Worm (Caenorhabditis elegans) whole organism, young adult: ENCODE results near the gene F55F10.1.

Experiments
- B0035.1 ChIP-seq: sonication (generic microtip); optimal IDR thresholded peaks from 2 replicates; lab custom pipeline; 2016; ENCODE audit warnings: missing genetic modification characterization, mild to moderate bottlenecking, missing compliant biosample characterization, missing genotype, missing genetic modification reagents
- C06A6.2 ChIP-seq: fragments of 200-800 bp; sonication (Bioruptor generic); conservative IDR thresholded peaks from 2 replicates; pipeline ENCODE4 v1.3.6; 2022; ENCODE audit warnings: missing genetic modification characterization, missing compliant biosample characterization
- F22D6.2 ChIP-seq: sonication (generic microtip); optimal IDR thresholded peaks from 2 replicates; lab custom pipeline; 2016; ENCODE audit warnings: mild to moderate bottlenecking, missing genetic modification characterization, missing compliant biosample characterization
- F23B12.7 ChIP-seq: sonication (generic microtip); optimal IDR thresholded peaks from 2 replicates; lab custom pipeline; 2017; ENCODE audit warnings: missing genetic modification characterization, mild to moderate bottlenecking, missing compliant biosample characterization, antibody characterized with exemption, moderate library complexity; ENCODE audit not compliant: insufficient read depth
- F39B2.1 ChIP-seq: fragments of 200-800 bp; sonication (Bioruptor generic); IDR thresholded peaks from 2 replicates; pipeline ENCODE4 v1.3.6; 2022; ENCODE audit warnings: missing genetic modification reagents, missing genetic modification characterization, missing compliant biosample characterization
- F57A8.1 ChIP-seq: fragments of 200-800 bp; sonication (Bioruptor generic); optimal IDR thresholded peaks from 2 replicates; lab custom pipeline; 2018; ENCODE audit warnings: mild to moderate bottlenecking, missing genetic modification characterization, moderate library complexity, missing compliant biosample characterization
- F57C9.4 ChIP-seq: sonication (generic microtip); optimal IDR thresholded peaks from 2 replicates; lab custom pipeline; 2017; ENCODE audit warnings: mild to moderate bottlenecking, missing genetic modification characterization, missing compliant biosample characterization
- K12H6.12 ChIP-seq: fragments of 200-800 bp; sonication (Bioruptor generic); optimal IDR thresholded peaks from 2 replicates; lab custom pipeline; 2018; ENCODE audit warnings: mild to moderate bottlenecking, missing genetic modification characterization, missing compliant biosample characterization
- Y53G8AR.9 ChIP-seq: fragments of 200-800 bp; sonication (Bioruptor generic); conservative IDR thresholded peaks from 2 replicates; pipeline ENCODE4 v1.3.6; 2022; ENCODE audit warnings: missing genetic modification reagents, missing genetic modification characterization, missing compliant biosample characterization
- Y67H2A.10 ChIP-seq: fragments of 200-800 bp; sonication (Bioruptor generic); conservative IDR thresholded peaks from 2 replicates; pipeline ENCODE4 v1.3.6; 2022; ENCODE audit warnings: missing genetic modification reagents, missing genetic modification characterization, missing compliant biosample characterization
- Y79H2A.3 ChIP-seq: fragments of 200-800 bp; sonication (Bioruptor generic); conservative IDR thresholded peaks from 2 replicates; pipeline ENCODE4 v1.3.6; 2022; ENCODE audit warnings: missing genetic modification reagents, missing genetic modification characterization, missing compliant biosample characterization
- ama-1 ChIP-seq, 3 experiments: fragments of 150-350 bp in 1 of 3; sonication (generic microtip) in 2 of 3; optimal IDR thresholded peaks; 2 replicates each; lab custom pipeline; 2014 to 2018; ENCODE audit warnings: missing biosample characterization in 2 of 3, missing genetic modification characterization in 2 of 3, missing genetic modification reagents in 2 of 3
- aptf-3 ChIP-seq: fragments of 200-800 bp; sonication (Bioruptor generic); IDR thresholded peaks from 2 replicates; pipeline ENCODE4 v1.3.6; 2022; ENCODE audit warnings: missing genetic modification characterization, missing compliant biosample characterization
- athp-1 ChIP-seq: sonication (generic microtip); optimal IDR thresholded peaks from 2 replicates; lab custom pipeline; 2017; ENCODE audit warnings: mild to moderate bottlenecking, missing genetic modification characterization, missing compliant biosample characterization
- attf-3 ChIP-seq: fragments of 200-800 bp; sonication (Bioruptor generic); conservative IDR thresholded peaks from 2 replicates; pipeline ENCODE4 v1.3.6; 2022; ENCODE audit warnings: missing genetic modification reagents, missing genetic modification characterization, missing compliant biosample characterization
- cebp-1 ChIP-seq, 2 experiments: fragments of 200-800 bp in 1 of 2; sonication (Bioruptor generic) in 1 of 2; sonication (generic microtip) in 1 of 2; IDR thresholded peaks in 1 of 2; optimal IDR thresholded peaks in 1 of 2; 2 replicates each; pipeline versions ENCODE4 v1.3.6 to Lab custom; 2017 to 2022; ENCODE audit warnings: missing compliant biosample characterization in 2 of 2, missing genetic modification characterization in 2 of 2, mild to moderate bottlenecking in 1 of 2, missing genetic modification reagents in 1 of 2, moderate library complexity in 1 of 2
- ceh-58 ChIP-seq: fragments of 200-800 bp; sonication (Bioruptor generic); IDR thresholded peaks from 2 replicates; pipeline ENCODE4 v1.3.6; 2022; ENCODE audit warnings: missing genetic modification characterization, missing compliant biosample characterization
- ceh-79 ChIP-seq: sonication (generic microtip); optimal IDR thresholded peaks from 2 replicates; lab custom pipeline; 2017; ENCODE audit warnings: mild to moderate bottlenecking, missing genetic modification characterization, missing compliant biosample characterization
- ceh-91 ChIP-seq: fragments of 200-800 bp; sonication (Bioruptor generic); IDR thresholded peaks from 2 replicates; pipeline ENCODE4 v1.3.6; 2022; ENCODE audit warnings: missing genetic modification reagents, missing genetic modification characterization, missing compliant biosample characterization
- efl-1 ChIP-seq: fragments of 150-350 bp; optimal IDR thresholded peaks from 2 replicates; lab custom pipeline; 2014; ENCODE audit warnings: missing biosample characterization, missing genetic modification reagents, missing genetic modification characterization
- ekl-4 ChIP-seq: fragments of 200-800 bp; sonication (Bioruptor generic); IDR thresholded peaks from 2 replicates; pipeline ENCODE4 v1.3.6; 2022; ENCODE audit warnings: missing genetic modification reagents, missing genetic modification characterization, missing compliant biosample characterization
- fkh-3 ChIP-seq: sonication (generic microtip); optimal IDR thresholded peaks from 2 replicates; lab custom pipeline; 2016; ENCODE audit warnings: mild to moderate bottlenecking, missing genetic modification characterization, missing compliant biosample characterization
- gei-17 ChIP-seq: fragments of 200-800 bp; sonication (Bioruptor generic); optimal IDR thresholded peaks from 2 replicates; lab custom pipeline; 2018; ENCODE audit warnings: mild to moderate bottlenecking, missing genetic modification characterization, missing compliant biosample characterization
- him-1 ChIP-seq: sonication (generic microtip); optimal IDR thresholded peaks from 2 replicates; lab custom pipeline; 2016; ENCODE audit warnings: missing genotype, missing genetic modification reagents, missing genetic modification characterization, missing compliant biosample characterization
- hlh-12 ChIP-seq: sonication (generic microtip); optimal IDR thresholded peaks from 2 replicates; lab custom pipeline; 2016; ENCODE audit warnings: missing genetic modification characterization, missing compliant biosample characterization
- hlh-26 ChIP-seq: fragments of 200-800 bp; sonication (Bioruptor generic); conservative IDR thresholded peaks from 2 replicates; pipeline ENCODE4 v1.3.6; 2022; ENCODE audit warnings: missing genetic modification reagents, missing genetic modification characterization, missing compliant biosample characterization
- hmg-20 ChIP-seq: fragments of 200-800 bp; sonication (Bioruptor generic); IDR thresholded peaks from 2 replicates; pipeline ENCODE4 v1.3.6; 2022; ENCODE audit warnings: missing genetic modification reagents, missing genetic modification characterization, missing compliant biosample characterization
- lin-26 ChIP-seq: fragments of 200-800 bp; sonication (Bioruptor generic); IDR thresholded peaks from 2 replicates; pipeline ENCODE4 v1.3.6; 2022; ENCODE audit warnings: missing genetic modification reagents, missing genetic modification characterization, missing compliant biosample characterization
- lin-54 ChIP-seq: fragments of 200-800 bp; sonication (Bioruptor generic); optimal IDR thresholded peaks from 2 replicates; lab custom pipeline; 2018; ENCODE audit warnings: mild to moderate bottlenecking, missing genetic modification characterization, missing compliant biosample characterization
- madf-3 ChIP-seq: fragments of 200-800 bp; sonication (Bioruptor generic); IDR thresholded peaks from 2 replicates; pipeline ENCODE4 v1.3.6; 2022; ENCODE audit warnings: missing genetic modification reagents, missing genetic modification characterization, missing compliant biosample characterization
- madf-6 ChIP-seq: fragments of 200-800 bp; sonication (Bioruptor generic); IDR thresholded peaks from 2 replicates; pipeline ENCODE4 v1.3.6; 2022; ENCODE audit warnings: missing genetic modification reagents, missing genetic modification characterization, missing compliant biosample characterization
- madf-8 ChIP-seq: fragments of 200-800 bp; sonication (Bioruptor generic); conservative IDR thresholded peaks from 2 replicates; pipeline ENCODE4 v1.3.6; 2022; ENCODE audit warnings: missing genetic modification reagents, missing genetic modification characterization, missing compliant biosample characterization
- mel-28 ChIP-seq: sonication (generic microtip); optimal IDR thresholded peaks from 2 replicates; lab custom pipeline; 2016; ENCODE audit warnings: borderline replicate concordance, mild to moderate bottlenecking, missing genetic modification characterization, missing compliant biosample characterization
- mxl-1 ChIP-seq: sonication (generic microtip); optimal IDR thresholded peaks from 2 replicates; lab custom pipeline; 2016; ENCODE audit warnings: missing genetic modification characterization, missing compliant biosample characterization
- pha-4 ChIP-seq: fragments of 150-350 bp; sonication (generic microtip); optimal IDR thresholded peaks from 2 replicates; lab custom pipeline; 2014; ENCODE audit warnings: missing biosample characterization, missing genetic modification reagents, missing genetic modification characterization
- rpc-1 ChIP-seq, 2 experiments: fragments of 150-350 bp in 1 of 2; sonication (generic microtip) in 1 of 2; optimal IDR thresholded peaks; 2 replicates each; lab custom pipeline; 2014 to 2018; ENCODE audit warnings: missing biosample characterization in 1 of 2, missing genetic modification characterization in 1 of 2, missing genetic modification reagents in 1 of 2, missing genotype in 1 of 2
- snpc-1.1 ChIP-seq: sonication (generic microtip); optimal IDR thresholded peaks from 2 replicates; lab custom pipeline; 2017; ENCODE audit warnings: missing genetic modification characterization, mild to moderate bottlenecking, missing compliant biosample characterization, antibody characterized with exemption, moderate library complexity, missing genotype, missing genetic modification reagents; ENCODE audit not compliant: insufficient read depth
- snpc-3.4 ChIP-seq: sonication (generic microtip); optimal IDR thresholded peaks from 2 replicates; lab custom pipeline; 2017; ENCODE audit warnings: missing genetic modification characterization, mild to moderate bottlenecking, missing compliant biosample characterization, antibody characterized with exemption, moderate library complexity, missing genotype, missing genetic modification reagents
- tbp1 ChIP-seq: fragments of 200-800 bp; sonication (Bioruptor generic); optimal IDR thresholded peaks from 2 replicates; lab custom pipeline; 2018; ENCODE audit warnings: mild to moderate bottlenecking, missing genetic modification characterization, missing compliant biosample characterization
- tbx-9 ChIP-seq: sonication (generic microtip); optimal IDR thresholded peaks from 2 replicates; lab custom pipeline; 2016; ENCODE audit warnings: borderline replicate concordance, missing genetic modification characterization, inconsistent platforms, missing compliant biosample characterization
- zim-3 ChIP-seq: sonication (generic microtip); optimal IDR thresholded peaks from 2 replicates; lab custom pipeline; 2017; ENCODE audit warnings: mild to moderate bottlenecking, missing genetic modification characterization, moderate library complexity, missing compliant biosample characterization
- ztf-22 ChIP-seq: fragments of 200-800 bp; sonication (Bioruptor generic); optimal IDR thresholded peaks from 2 replicates; lab custom pipeline; 2018; ENCODE audit warnings: mild to moderate bottlenecking, missing genetic modification characterization, moderate library complexity, missing compliant biosample characterization
- ztf-26 ChIP-seq: sonication (generic microtip); optimal IDR thresholded peaks from 2 replicates; lab custom pipeline; 2017; ENCODE audit warnings: missing genetic modification characterization, missing compliant biosample characterization
- ztf-3 ChIP-seq: fragments of 200-800 bp; sonication (Bioruptor generic); optimal IDR thresholded peaks from 2 replicates; lab custom pipeline; 2018; ENCODE audit warnings: mild to moderate bottlenecking, missing genetic modification characterization, missing compliant biosample characterization

Gene F55F10.1

DNA sequence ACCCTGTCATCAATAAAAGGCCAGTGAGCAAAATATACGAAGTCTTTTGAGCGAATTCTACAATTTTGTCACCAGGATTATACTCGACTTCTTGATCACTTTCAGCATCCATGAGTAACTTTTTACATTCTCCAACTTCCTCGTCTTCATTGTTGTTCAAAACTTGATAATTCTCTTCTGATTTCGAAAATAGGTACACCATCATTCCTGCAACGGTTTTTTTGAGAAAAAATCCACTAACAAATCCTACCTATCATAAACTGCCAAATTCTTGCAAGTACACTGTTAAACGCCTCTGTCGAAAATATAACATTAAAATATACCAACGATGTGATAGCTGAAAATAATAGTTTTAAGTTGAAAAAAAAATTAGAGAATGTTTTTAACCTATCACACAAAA lies 15.8 kb upstream of the F55F10.1 start:
- no peak for TF ChIP-seq madf-8 (GFP tag; lab: Robert Waterston, UW)
- TF ChIP-seq lin-26 (GFP tag; lab: Robert Waterston, UW) = no peak

- no peak for TF ChIP-seq madf-6
- TF ChIP-seq F23B12.7 (tag; lab: Kevin White, UChicago) = no peak
- no peak for TF ChIP-seq F57A8.1 (GFP tag; lab: Kevin White, UChicago)
- no peak for TF ChIP-seq F22D6.2 (tag; lab: Kevin White, UChicago)
- no peak for TF ChIP-seq ztf-22 (GFP tag; lab: Kevin White, UChicago)
- TF ChIP-seq fkh-3 (tag; lab: Kevin White, UChicago) = no peak
- TF ChIP-seq snpc-3.4 (tag; lab: Kevin White, UChicago) = no peak
- no peak for TF ChIP-seq K12H6.12 (tag; lab: Kevin White, UChicago)
- TF ChIP-seq attf-3 (GFP tag; lab: Robert Waterston, UW) = no peak
- no peak for TF ChIP-seq athp-1 (tag; lab: Kevin White, UChicago)
- no peak for TF ChIP-seq F39B2.1 (GFP tag; lab: Robert Waterston, UW)
- TF ChIP-seq C06A6.2 (GFP tag; lab: Robert Waterston, UW) = no peak
- no peak for TF ChIP-seq hmg-20
- TF ChIP-seq ceh-91 (GFP tag; lab: Robert Waterston, UW) = no peak
- no peak for TF ChIP-seq madf-3 (GFP tag; lab: Robert Waterston, UW)
- no peak for TF ChIP-seq B0035.1 (tag; lab: Kevin White, UChicago)
- TF ChIP-seq, all 124 proteins: peak for 0
Measured at ce11 chrIV:4346512-4346911, 14.1 kb upstream of the F55F10.1 start, which contains the start of gene oac-52. oac-52 (minus strand) TSS chrIV:4346612.

DNA sequence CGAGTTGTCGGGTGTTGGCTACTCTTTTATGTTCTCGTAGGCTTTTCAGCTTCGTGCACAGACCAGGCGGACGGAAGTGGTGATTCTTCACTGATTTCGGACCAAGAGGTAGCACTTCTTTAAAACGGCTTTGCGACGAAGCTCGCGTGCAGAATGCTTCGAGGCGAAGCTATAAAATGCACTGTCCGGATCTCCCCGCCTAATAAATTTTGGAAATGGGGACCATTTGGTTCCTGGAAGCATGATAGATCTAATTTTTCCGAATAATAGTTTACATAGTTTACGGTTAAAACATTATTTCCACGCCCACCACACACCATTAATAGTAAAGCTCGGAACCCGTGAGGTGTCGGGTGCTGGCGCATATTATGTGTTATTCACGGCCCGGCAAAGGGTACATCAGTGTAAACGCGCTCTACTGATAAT lies 13.0 kb upstream of the F55F10.1 start:
- TF ChIP-seq snpc-1.1 (tag; lab: Kevin White, UChicago) = peak; percentile 95
- 0 out of 2 replicates have a peak, but pooled peaks have one; percentile 55 for TF ChIP-seq aptf-3
- TF ChIP-seq gei-17 (GFP tag; lab: Kevin White, UChicago) = no peak
- TF ChIP-seq athp-1 (tag; lab: Kevin White, UChicago) = no peak
- no peak for TF ChIP-seq mel-28
- no peak for TF ChIP-seq mxl-1 (tag; lab: Kevin White, UChicago)
- TF ChIP-seq ztf-26 (tag; lab: Kevin White, UChicago) = no peak
- peak; percentile 29 for TF ChIP-seq efl-1
- peak; percentile 48; the same call in 1 of the 2 replicates for TF ChIP-seq Y79H2A.3 (GFP tag; lab: Robert Waterston, UW)
- no peak for TF ChIP-seq zim-3 (tag; lab: Kevin White, UChicago)
- no peak for TF ChIP-seq F57C9.4 (tag; lab: Kevin White, UChicago)
- 0 out of 2 replicates have a peak, but pooled peaks have one; percentile 52 for TF ChIP-seq ceh-58
- no peak for TF ChIP-seq rpc-1 (optimal IDR thresholded peaks at IDR 0.05; lab: Kevin White, UChicago)
- TF ChIP-seq rpc-1 (tag; optimal IDR thresholded peaks at IDR 0.05; lab: Kevin White, UChicago) = peak; percentile 11
- no peak for TF ChIP-seq ztf-3
- TF ChIP-seq B0035.1 (tag; lab: Kevin White, UChicago) = no peak
- no peak for TF ChIP-seq pha-4
- no peak for TF ChIP-seq Y67H2A.10 (GFP tag; lab: Robert Waterston, UW)
- TF ChIP-seq ekl-4 (GFP tag; lab: Robert Waterston, UW) = no peak; the same call in none of the 2 replicates
- TF ChIP-seq Y53G8AR.9 (GFP tag; lab: Robert Waterston, UW) = peak; percentile 85
- peak; percentile 70 for TF ChIP-seq tbp1 (GFP tag; lab: Kevin White, UChicago)
- TF ChIP-seq ama-1 (optimal IDR thresholded peaks at IDR 0.05; lab: Kevin White, UChicago) = peak; percentile 50
- TF ChIP-seq ama-1 (GFP tag; optimal IDR thresholded peaks at IDR 0.05; lab: Kevin White, UChicago) = no peak
- no peak for TF ChIP-seq hlh-12 (tag; lab: Kevin White, UChicago)
- TF ChIP-seq ceh-79 (tag; lab: Kevin White, UChicago) = no peak
- TF ChIP-seq madf-6 = peak; percentile 85
- TF ChIP-seq tbx-9 (tag; lab: Kevin White, UChicago) = no peak
- no peak for TF ChIP-seq cebp-1 (GFP tag; IDR thresholded peaks at IDR 0.05; lab: Robert Waterston, UW)
- TF ChIP-seq cebp-1 (tag; optimal IDR thresholded peaks at IDR 0.05; lab: Kevin White, UChicago) = no peak
- peak; percentile 80 for TF ChIP-seq him-1 (tag; lab: Kevin White, UChicago)
- TF ChIP-seq lin-54 = peak; percentile 51
- TF ChIP-seq hlh-26 (GFP tag; lab: Robert Waterston, UW) = no peak
